Worm (Caenorhabditis elegans) whole organism, L4/young adult: Measurements from ENCODE around the gene str-125.

Experiments used
- W03F9.2 ChIP-seq: fragments of 150-350 bp; optimal IDR thresholded peaks from 2 replicates; lab custom pipeline; 2014; ENCODE audit warnings: missing biosample characterization, missing genetic modification characterization
- dao-5 ChIP-seq: sonication (generic microtip); optimal IDR thresholded peaks from 2 replicates; lab custom pipeline; 2016; ENCODE audit warnings: missing genotype, missing genetic modification characterization, moderate library complexity, missing compliant biosample characterization
- him-1 ChIP-seq: sonication (generic microtip); optimal IDR thresholded peaks from 2 replicates; lab custom pipeline; 2016; ENCODE audit warnings: missing genotype, missing genetic modification reagents, missing genetic modification characterization, missing compliant biosample characterization

str-125 gene

DNA sequence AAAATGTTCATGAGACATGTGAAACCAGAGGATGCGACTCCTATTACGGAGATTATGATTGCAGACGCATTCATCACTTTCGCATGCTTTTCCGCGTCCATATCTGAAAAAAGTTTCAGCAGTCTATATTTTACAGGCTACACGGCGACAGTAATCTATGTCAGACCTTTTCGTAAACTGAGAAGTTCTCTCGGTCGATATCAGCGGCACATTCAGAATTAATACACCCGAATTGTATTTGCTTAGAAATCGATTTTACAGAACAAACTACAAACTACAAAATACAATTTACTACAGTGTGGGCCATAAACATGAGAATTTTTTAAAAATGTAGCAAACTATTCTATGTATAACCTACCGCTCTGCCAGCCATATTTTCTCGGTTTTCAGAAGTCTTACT lies 4.2 kb downstream of the str-125 start, which contains the start of gene srbc-14:
srbc-14 (minus strand) TSS at position 101 of the 400 bp plus-strand sequence.
- no peak for TF ChIP-seq him-1 (tag; lab: Kevin White, UChicago)
- TF ChIP-seq W03F9.2 (tag; lab: Kevin White, UChicago), result no peak
- TF ChIP-seq dao-5 (tag; lab: Kevin White, UChicago), result no peak

DNA sequence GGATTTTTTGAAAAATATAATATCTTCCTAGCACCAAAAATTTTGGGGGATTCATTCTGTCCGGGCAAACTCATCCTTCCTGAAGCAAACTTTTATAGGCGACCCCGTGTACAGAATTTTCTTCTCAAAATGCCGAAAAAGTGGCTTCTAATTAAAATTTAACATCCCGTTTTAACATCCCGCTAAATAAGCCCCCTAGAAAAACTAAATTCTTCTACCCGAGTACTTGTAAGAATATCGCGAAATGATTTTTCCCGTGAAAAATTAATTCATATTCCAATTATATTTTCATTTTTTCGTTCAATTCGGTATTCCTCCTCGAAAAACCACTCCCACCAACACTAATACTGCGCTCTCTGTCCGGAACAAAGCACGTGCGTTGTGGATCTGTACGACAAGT lies 7.0 kb downstream of the str-125 start, which contains the start of gene T05E12.8:
T05E12.8 (plus strand) TSS at position 301 of the 400 bp plus-strand sequence.
- no peak for TF ChIP-seq W03F9.2 (tag; lab: Kevin White, UChicago)
- no peak for TF ChIP-seq him-1 (tag; lab: Kevin White, UChicago)
- no peak for TF ChIP-seq dao-5 (tag; lab: Kevin White, UChicago)

DNA sequence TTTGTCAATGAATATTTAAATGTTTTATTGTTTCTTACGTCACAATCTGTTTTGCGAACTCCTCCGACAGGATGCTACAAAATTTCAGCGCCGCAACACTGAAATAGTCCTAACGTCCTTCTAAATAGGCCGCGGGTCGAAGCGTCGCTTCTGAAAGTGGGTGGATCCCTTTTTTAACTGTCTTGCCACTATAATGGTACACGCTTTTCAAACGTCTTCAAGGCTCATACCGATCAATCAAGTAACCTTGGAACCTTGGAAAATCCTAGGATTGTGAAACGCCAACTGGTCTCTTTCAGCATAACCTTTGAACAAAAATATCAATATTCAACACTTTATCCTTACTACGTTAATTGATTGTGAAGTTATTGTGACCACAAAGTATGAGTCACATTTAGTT lies 9.2 kb downstream of the str-125 start:
- TF ChIP-seq W03F9.2 (tag; lab: Kevin White, UChicago) (no peak), him-1 (tag; lab: Kevin White, UChicago) (no peak), dao-5 (tag; lab: Kevin White, UChicago) (no peak)

DNA sequence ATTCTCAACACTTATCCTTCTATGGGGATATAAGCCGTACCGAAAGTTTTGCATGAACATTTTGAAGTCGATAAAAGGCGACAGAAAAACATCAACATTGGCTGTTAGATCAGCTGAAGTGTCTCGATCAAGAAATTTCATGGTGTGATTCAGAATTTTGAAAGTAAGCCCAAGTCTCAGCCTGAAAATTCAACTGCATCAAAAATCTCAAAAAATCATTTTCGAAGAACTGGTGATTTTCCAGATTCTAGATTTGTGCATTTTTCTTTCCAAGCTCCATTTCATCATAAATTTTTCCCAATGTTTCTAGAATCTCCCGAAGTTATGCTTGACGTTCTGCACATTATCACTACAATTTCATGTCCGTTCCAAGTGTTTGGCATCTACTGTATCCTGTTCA lies 11.1 kb downstream of the str-125 start, which contains the start of gene srh-255:
srh-255 (plus strand) TSS at position 301 of the 400 bp plus-strand sequence.
- TF ChIP-seq him-1 (tag; lab: Kevin White, UChicago) (no peak), dao-5 (tag; lab: Kevin White, UChicago) (no peak), W03F9.2 (tag; lab: Kevin White, UChicago) (no peak)

DNA sequence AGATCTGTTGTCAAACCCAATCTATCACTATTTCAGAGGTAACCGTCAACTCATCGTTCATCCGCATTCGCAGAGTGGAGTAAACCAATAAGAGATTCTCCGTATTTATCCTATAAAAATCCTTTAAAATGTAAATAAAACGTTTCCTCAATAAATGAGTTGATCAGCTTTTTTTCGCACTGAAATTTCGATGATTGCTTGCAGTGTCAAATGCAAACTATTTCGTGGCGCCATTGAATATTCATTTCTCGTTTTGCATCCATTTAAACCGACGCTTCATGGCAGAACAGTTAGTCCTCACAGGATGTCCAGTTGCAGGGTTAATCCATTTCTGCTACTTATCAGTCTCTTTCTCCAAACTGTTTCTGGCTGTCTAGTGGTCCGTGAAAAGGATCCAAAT lies 14.2 kb downstream of the str-125 start, which contains the start of gene F28B1.9:
F28B1.9 (plus strand) TSS at position 301 of the 400 bp plus-strand sequence.
- TF ChIP-seq dao-5 (tag; lab: Kevin White, UChicago) (no peak), him-1 (tag; lab: Kevin White, UChicago) (no peak)

DNA sequence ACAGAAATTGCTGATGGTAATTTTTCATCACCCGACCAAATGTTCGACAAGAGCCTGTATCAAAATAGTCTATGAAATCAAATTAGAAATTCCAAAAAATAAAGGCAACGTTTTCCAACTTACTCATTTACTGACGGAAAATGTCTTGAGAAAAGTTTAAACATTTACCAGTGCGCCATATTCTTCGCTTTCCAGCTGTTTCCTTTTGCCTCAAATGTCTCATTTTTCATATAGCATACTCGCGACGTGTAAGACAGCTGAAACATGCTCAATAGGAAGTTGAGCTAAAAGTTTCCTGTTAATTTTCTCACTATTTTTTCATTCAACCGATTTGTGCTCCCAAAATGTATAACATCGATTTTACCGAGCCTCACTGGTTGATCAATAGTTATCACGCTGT lies 15.8 kb downstream of the str-125 start, which contains the start of gene sri-66:
sri-66 (plus strand) TSS at position 301 of the 400 bp plus-strand sequence.
- TF ChIP-seq him-1 (tag; lab: Kevin White, UChicago), result no peak
- TF ChIP-seq W03F9.2 (tag; lab: Kevin White, UChicago), result no peak
- TF ChIP-seq dao-5 (tag; lab: Kevin White, UChicago), result no peak

DNA sequence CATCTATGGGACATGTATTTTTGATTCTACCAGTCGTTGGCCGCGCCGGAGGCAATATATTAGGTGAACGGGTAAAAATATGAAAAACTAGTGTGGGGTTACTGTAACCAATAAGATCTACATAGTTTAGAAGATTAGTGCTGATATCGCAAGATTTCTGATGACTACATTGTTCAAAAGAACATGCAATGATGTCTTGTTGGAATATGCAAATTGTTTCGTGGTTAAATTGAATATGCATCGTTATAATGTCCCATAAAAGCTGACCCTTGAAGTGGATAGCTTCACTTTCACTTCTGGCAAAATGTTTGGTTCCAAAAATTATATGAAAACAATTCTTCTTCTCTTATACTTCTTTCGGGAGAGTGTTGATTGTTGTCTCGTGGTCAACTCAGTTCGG lies 31.3 kb downstream of the str-125 start, which contains the start of gene F28B1.2:
F28B1.2 (plus strand) TSS at position 301 of the 400 bp plus-strand sequence.
- TF ChIP-seq him-1 (tag; lab: Kevin White, UChicago), result no peak
- TF ChIP-seq W03F9.2 (tag; lab: Kevin White, UChicago), result no peak
- no peak for TF ChIP-seq dao-5 (tag; lab: Kevin White, UChicago)

DNA sequence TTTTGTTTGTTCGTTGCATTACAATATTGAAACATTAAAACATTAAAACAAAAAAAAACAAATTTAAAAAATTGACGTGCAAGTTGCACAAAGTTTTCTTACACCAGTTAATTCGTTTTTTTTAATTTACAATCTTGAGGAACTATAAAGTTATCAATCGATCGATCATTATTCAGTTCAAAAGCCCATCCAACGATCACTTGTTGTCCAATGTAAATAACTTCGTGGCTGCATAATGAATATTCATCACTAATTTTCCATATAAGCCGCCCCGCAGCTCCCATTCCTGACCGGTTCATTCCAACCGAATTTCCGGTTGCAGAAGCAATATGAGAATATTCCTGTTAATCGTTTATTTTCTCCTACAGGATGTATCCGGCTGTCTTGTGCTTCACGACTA lies 33.5 kb downstream of the str-125 start, which contains the start of gene hpo-33:
hpo-33 (plus strand) TSS at position 301 of the 400 bp plus-strand sequence.
- no peak for TF ChIP-seq W03F9.2 (tag; lab: Kevin White, UChicago)
- TF ChIP-seq him-1 (tag; lab: Kevin White, UChicago), result no peak
- TF ChIP-seq dao-5 (tag; lab: Kevin White, UChicago), result no peak

DNA sequence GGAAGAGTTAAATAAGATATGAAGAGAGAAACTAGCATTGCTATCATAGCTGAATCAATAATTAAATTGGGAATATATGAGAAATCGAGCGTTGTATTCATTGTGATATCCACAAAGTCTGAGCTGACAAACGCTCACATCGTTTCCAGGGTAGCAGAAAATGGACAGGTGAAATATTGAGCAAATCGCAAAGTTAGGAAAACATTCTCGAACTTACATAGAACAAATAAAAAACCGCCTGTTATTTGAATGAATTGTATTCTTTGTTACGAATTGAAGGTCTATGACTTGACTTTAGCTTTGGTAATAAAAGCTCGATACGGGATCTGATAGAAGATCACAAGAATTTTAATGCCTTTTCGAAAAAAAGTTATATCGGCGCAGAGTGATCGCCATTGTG lies 40.0 kb downstream of the str-125 start, which contains the start of gene srz-94:
srz-94 (minus strand) TSS at position 101 of the 400 bp plus-strand sequence.
- TF ChIP-seq W03F9.2 (tag; lab: Kevin White, UChicago), result no peak
- TF ChIP-seq him-1 (tag; lab: Kevin White, UChicago), result no peak
- TF ChIP-seq dao-5 (tag; lab: Kevin White, UChicago), result no peak

DNA sequence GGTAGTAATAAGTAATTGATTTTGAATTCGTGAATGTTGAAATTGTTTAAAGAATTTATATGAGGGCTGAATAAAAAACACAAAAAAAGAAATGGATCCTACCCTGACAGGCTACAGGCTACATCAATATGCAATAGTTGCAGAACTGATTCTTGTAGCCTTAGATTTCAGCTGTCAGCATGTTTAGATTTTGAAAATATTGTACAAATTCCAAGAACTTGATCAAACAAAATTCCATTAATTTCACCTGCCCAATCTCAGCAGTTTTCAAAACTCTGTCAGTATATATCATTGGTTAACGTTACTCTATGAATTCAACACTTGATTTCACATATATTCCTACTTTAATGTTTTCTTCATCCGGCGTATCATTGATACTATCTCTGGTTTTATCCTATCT lies 45.4 kb downstream of the str-125 start:
- no peak for TF ChIP-seq dao-5 (tag; lab: Kevin White, UChicago)
- TF ChIP-seq W03F9.2 (tag; lab: Kevin White, UChicago), result no peak
- no peak for TF ChIP-seq him-1 (tag; lab: Kevin White, UChicago)

DNA sequence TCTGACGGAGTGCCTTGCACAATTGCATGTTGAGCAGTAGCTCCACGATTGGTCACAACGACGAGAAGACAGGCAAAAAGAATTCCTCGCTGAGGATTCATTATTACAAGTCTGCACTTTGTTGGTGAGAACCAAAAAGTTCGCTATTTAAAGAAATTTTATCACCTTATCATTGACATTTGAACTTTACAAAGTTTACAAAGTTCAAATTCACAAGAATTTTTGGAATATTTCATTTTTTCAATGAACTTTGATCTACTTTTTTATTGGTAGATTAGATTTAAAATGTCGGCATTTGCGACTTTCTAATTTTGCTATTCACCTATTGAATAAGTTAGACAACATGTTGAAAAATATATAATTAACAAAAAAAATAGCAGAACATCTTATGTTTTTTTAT lies 49.5 kb downstream of the str-125 start, which contains the start of gene F49H6.15:
F49H6.15 (minus strand) TSS at position 101 of the 400 bp plus-strand sequence.
- TF ChIP-seq W03F9.2 (tag; lab: Kevin White, UChicago) (no peak), dao-5 (tag; lab: Kevin White, UChicago) (no peak), him-1 (tag; lab: Kevin White, UChicago) (no peak)
